Worm (Caenorhabditis elegans): ENCODE results near the gene mxl-3.

Gene mxl-3

ce11 chrX:13350804-13351747 is at the start of gene mxl-3 (continued):
- TF ChIP-seq hsf-1 (GFP tag; IDR thresholded peaks at IDR 0.05), result no peak
- peak; percentile 40 for TF ChIP-seq ztf-26 (tag; optimal IDR thresholded peaks at IDR 0.05)
- TF ChIP-seq ztf-25 (GFP tag; IDR thresholded peaks at IDR 0.05), result no peak
- TF ChIP-seq aptf-2 (GFP tag; conservative IDR thresholded peaks at IDR 0.05), result no peak
- TF ChIP-seq zfh-2 (GFP tag; conservative IDR thresholded peaks at IDR 0.05), result peak; percentile 80
- TF ChIP-seq hlh-12 (tag; optimal IDR thresholded peaks at IDR 0.05), result no peak
- TF ChIP-seq Y67H2A.10 (GFP tag; conservative IDR thresholded peaks at IDR 0.05), result no peak
- no peak for TF ChIP-seq B0336.3 (GFP tag; IDR thresholded peaks at IDR 0.05)
- 0 out of 2 replicates have a peak, but pooled peaks have one; percentile 11 for TF ChIP-seq cebp-1 (GFP tag; IDR thresholded peaks at IDR 0.05)
- TF ChIP-seq cebp-1 (tag; optimal IDR thresholded peaks at IDR 0.05), result peak; percentile 3
- TF ChIP-seq F49E8.2 (tag; optimal IDR thresholded peaks at IDR 0.05; ENCODE audit: insufficient read depth), result no peak
- TF ChIP-seq tbx-9 (tag; optimal IDR thresholded peaks at IDR 0.05; ENCODE audit: borderline replicate concordance), result no peak
- no peak for TF ChIP-seq F22D6.2 (tag; optimal IDR thresholded peaks at IDR 0.05)
- no peak for TF ChIP-seq efl-1 (GFP tag; optimal IDR thresholded peaks at IDR 0.05)
- TF ChIP-seq nfya-2 (GFP tag; IDR thresholded peaks at IDR 0.05), result no peak
- no peak for TF ChIP-seq somi-1 (GFP tag; optimal IDR thresholded peaks at IDR 0.05)
- no peak for TF ChIP-seq egl-44 (GFP tag; IDR thresholded peaks at IDR 0.05)
- no peak for TF ChIP-seq akir-1 (GFP tag; optimal IDR thresholded peaks at IDR 0.05)
- TF ChIP-seq athp-1 (tag; optimal IDR thresholded peaks at IDR 0.05), result no peak
- no peak for TF ChIP-seq mxl-1 (tag; optimal IDR thresholded peaks at IDR 0.05)
- TF ChIP-seq dpff-1 (tag; optimal IDR thresholded peaks at IDR 0.05), result no peak
- no peak for TF ChIP-seq F33H1.4 (GFP tag; IDR thresholded peaks at IDR 0.05)
- TF ChIP-seq ceh-40 (GFP tag; IDR thresholded peaks at IDR 0.05), result no peak
- TF ChIP-seq F10E7.11 (tag; optimal IDR thresholded peaks at IDR 0.05), result no peak
- TF ChIP-seq ceh-79 (tag; optimal IDR thresholded peaks at IDR 0.05), result no peak
- no peak for TF ChIP-seq Y53F4B.3 (GFP tag; IDR thresholded peaks at IDR 0.05)
- TF ChIP-seq ztf-3 (GFP tag; optimal IDR thresholded peaks at IDR 0.05), result no peak
- no peak for TF ChIP-seq unc-130 (GFP tag; optimal IDR thresholded peaks at IDR 0.05)
- TF ChIP-seq snpc-3.4 (tag; optimal IDR thresholded peaks at IDR 0.05), result no peak
- TF ChIP-seq nhr-120 (GFP tag; IDR thresholded peaks at IDR 0.05), result no peak
- no peak for TF ChIP-seq sdz-38 (tag; optimal IDR thresholded peaks at IDR 0.05)
- TF ChIP-seq nhr-179 (tag; optimal IDR thresholded peaks at IDR 0.05), result no peak
- no peak for TF ChIP-seq snpc-1.1 (tag; optimal IDR thresholded peaks at IDR 0.05; ENCODE audit: insufficient read depth)
- TF ChIP-seq bed-2 (GFP tag; IDR thresholded peaks at IDR 0.05), result no peak
- TF ChIP-seq snpc-1.3 (tag; optimal IDR thresholded peaks at IDR 0.05; ENCODE audit: insufficient read depth), result no peak
- TF ChIP-seq T07F8.4 (tag; optimal IDR thresholded peaks at IDR 0.05), result no peak
- TF ChIP-seq rpc-1 (optimal IDR thresholded peaks at IDR 0.05), result no peak
- TF ChIP-seq rpc-1 (tag; optimal IDR thresholded peaks at IDR 0.05), result no peak
- TF ChIP-seq him-1 (tag; optimal IDR thresholded peaks at IDR 0.05), result no peak
- TF ChIP-seq C06A6.2 (GFP tag; conservative IDR thresholded peaks at IDR 0.05), result no peak
- TF ChIP-seq ZK185.1 (tag; optimal IDR thresholded peaks at IDR 0.05; ENCODE audit: poor library complexity, severe bottlenecking), result no peak
- TF ChIP-seq F23B12.7 (tag; optimal IDR thresholded peaks at IDR 0.05; ENCODE audit: insufficient read depth), result no peak
- no peak for TF ChIP-seq attf-3 (GFP tag; conservative IDR thresholded peaks at IDR 0.05)
- TF ChIP-seq gei-17 (GFP tag; optimal IDR thresholded peaks at IDR 0.05), result no peak
- no peak for TF ChIP-seq ccch-3 (GFP tag; optimal IDR thresholded peaks at IDR 0.05)
- TF ChIP-seq ets-4 (GFP tag; optimal IDR thresholded peaks at IDR 0.05), result no peak
- no peak for TF ChIP-seq ceh-58 (GFP tag; IDR thresholded peaks at IDR 0.05)
- TF ChIP-seq madf-6 (GFP tag; IDR thresholded peaks at IDR 0.05), result no peak

Data from whole organism, young adult.